Worm (Caenorhabditis elegans) whole organism, late embryonic: ENCODE measurements around the gene odr-8.

Source experiments
- ama-1 ChIP-seq: fragments of 150-350 bp; optimal IDR thresholded peaks from 2 replicates; lab custom pipeline; 2014
- fax-1 ChIP-seq: sonication (generic microtip); optimal IDR thresholded peaks from 2 replicates; lab custom pipeline; 2016; ENCODE audit warnings: missing genotype, missing genetic modification characterization, missing compliant biosample characterization
- lin-11 ChIP-seq: fragments of 200-800 bp; sonication (Bioruptor generic); optimal IDR thresholded peaks from 2 replicates; lab custom pipeline; 2018; ENCODE audit warnings: mild to moderate bottlenecking, missing genetic modification characterization, missing compliant biosample characterization
- nhr-11 ChIP-seq: fragments of 150-350 bp; optimal IDR thresholded peaks from 2 replicates; lab custom pipeline; 2014; ENCODE audit warnings: missing biosample characterization, missing genetic modification characterization
- odd-2 ChIP-seq: sonication (generic microtip); optimal IDR thresholded peaks from 2 replicates; lab custom pipeline; 2017; ENCODE audit warnings: antibody characterized with exemption, mild to moderate bottlenecking, missing genetic modification characterization, missing compliant biosample characterization
- pag-3 ChIP-seq: sonication (generic microtip); optimal IDR thresholded peaks from 2 replicates; lab custom pipeline; 2016; ENCODE audit warnings: missing compliant biosample characterization, missing genetic modification characterization, borderline replicate concordance
- sox-4 ChIP-seq: sonication (generic microtip); optimal IDR thresholded peaks from 2 replicates; lab custom pipeline; 2017; ENCODE audit warnings: mild to moderate bottlenecking, missing genetic modification characterization, inconsistent platforms, missing compliant biosample characterization
- syd-9 ChIP-seq: sonication (generic microtip); optimal IDR thresholded peaks from 2 replicates; lab custom pipeline; 2016; ENCODE audit warnings: mild to moderate bottlenecking, missing genetic modification characterization, moderate library complexity, missing compliant biosample characterization
- unc-86 ChIP-seq: sonication (generic microtip); optimal IDR thresholded peaks from 2 replicates; lab custom pipeline; 2016; ENCODE audit warnings: missing genetic modification characterization, missing compliant biosample characterization

ce11 chrIV:6627798-6628197 lies 45.3 kb upstream of the odr-8 start, which contains the start of gene cest-5.2:
- TF ChIP-seq nhr-11 (no peak), unc-86 (no peak), odd-2 (tag; lab: Kevin White, UChicago) (no peak), sox-4 (no peak), ama-1 (lab: Kevin White, UChicago) (no peak), syd-9 (tag; lab: Kevin White, UChicago) (no peak), fax-1 (tag; lab: Kevin White, UChicago) (no peak), lin-11 (no peak), pag-3 (no peak)
